Fruit fly (Drosophila melanogaster): Measurements from ENCODE around the gene CG6178.

dm6 chr3R:24139646-24140130 lies 12.5 kb upstream of the CG6178 start:
- TF ChIP-seq psq (optimal IDR thresholded peaks at IDR 0.05) (no peak), CG8478 (optimal IDR thresholded peaks at IDR 0.05) (no peak), Dll (optimal IDR thresholded peaks at IDR 0.05) (no peak), usp (GFP tag; optimal IDR thresholded peaks at IDR 0.05) (no peak), pan (optimal IDR thresholded peaks at IDR 0.05) (no peak)
